Worm (Caenorhabditis elegans) whole organism, L1 larva: ENCODE data around the gene F15E6.4.

Source experiments
- aha-1 ChIP-seq: fragments of 150-350 bp; optimal IDR thresholded peaks from 2 replicates; lab custom pipeline; 2014; ENCODE audit warnings: missing biosample characterization, missing genetic modification characterization
- efl-1 ChIP-seq, 4 experiments: fragments of 150-350 bp; optimal IDR thresholded peaks in 3 of 4; peaks in 1 of 4; 1 replicate in 1 of 4; 2 replicates in 3 of 4; lab custom pipeline; 2014; ENCODE audit warnings: missing biosample characterization in 2 of 4, missing genetic modification characterization in 2 of 4, missing genetic modification reagents in 2 of 4
- mef-2 ChIP-seq: fragments of 150-350 bp; optimal IDR thresholded peaks from 2 replicates; lab custom pipeline; 2014; ENCODE audit warnings: missing biosample characterization, missing genetic modification characterization
- nhr-85 ChIP-seq: sonication (generic microtip); peaks from one replicate; lab custom pipeline; 2016; ENCODE audit warnings: missing genetic modification characterization, inconsistent platforms, missing compliant biosample characterization
- pqm-1 ChIP-seq: sonication (generic microtip); optimal IDR thresholded peaks from 3 replicates; lab custom pipeline; 2017; ENCODE audit warnings: missing biosample characterization, missing genetic modification characterization

The F15E6.4 gene

DNA sequence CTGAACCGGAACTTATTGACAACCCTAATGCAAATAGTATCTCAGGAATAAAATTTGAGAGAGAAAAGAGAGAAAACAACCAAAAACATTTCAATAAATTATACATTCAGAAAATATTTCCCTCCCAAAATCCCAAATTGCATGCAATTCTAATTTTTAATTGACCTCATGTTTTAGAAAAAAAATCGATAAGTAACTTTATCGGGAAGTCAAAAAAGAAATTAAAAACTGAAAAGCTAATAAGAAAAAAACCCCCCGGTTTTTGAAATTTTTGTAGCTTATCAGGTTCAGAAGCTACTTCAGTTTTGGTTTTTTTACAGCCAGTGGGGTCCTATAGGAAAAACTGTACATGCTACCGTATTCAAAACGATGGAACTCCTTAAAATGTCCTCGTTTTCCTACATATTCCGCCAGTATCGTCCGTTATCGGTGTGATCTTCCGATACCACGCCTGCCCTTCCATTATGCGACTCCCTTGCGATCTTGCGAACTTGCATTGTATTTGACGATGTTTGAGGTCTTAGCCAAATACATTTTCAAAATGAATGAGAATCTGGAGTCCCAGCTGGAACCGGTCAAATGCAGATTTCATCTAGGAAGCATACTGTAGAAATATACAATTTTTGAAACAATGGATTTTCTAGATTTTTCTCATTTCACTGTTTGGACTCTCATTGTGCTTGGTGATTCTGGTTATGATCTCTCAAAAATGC lies 45.0 kb downstream of the F15E6.4 start, which contains the start of the genes W03B1.3 and oac-51:
W03B1.3 (minus strand) TSS at position 101 of the 713 bp plus-strand sequence.
oac-51 (plus strand) TSS at position 663 of the 713 bp plus-strand sequence.
- TF ChIP-seq pqm-1 (tag; lab: Kevin White, UChicago), result no peak
- TF ChIP-seq nhr-85, result peak; percentile 40

DNA sequence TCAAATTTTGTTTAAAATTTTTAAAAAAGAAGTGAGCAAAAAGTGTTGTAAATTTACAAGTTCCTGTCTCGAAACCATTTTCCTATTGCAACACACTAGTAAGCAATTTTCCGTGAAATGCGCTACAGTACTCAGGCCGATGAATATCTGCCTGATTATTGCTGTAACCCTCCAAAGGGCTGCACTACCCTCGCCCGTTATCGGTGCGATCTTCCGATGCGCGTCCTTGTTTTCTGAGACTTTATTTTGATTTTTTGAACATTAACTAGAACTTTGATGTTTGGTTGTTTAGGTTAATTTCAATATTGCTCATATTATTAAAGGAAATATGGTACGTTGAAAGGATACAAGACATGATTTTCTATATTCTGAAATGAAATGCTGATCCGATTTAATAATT lies 46.9 kb downstream of the F15E6.4 start:
- peak; percentile 86 for TF ChIP-seq nhr-85
- no peak for TF ChIP-seq efl-1 (optimal IDR thresholded peaks at IDR 0.05; lab: Kevin White, UChicago)
- TF ChIP-seq efl-1 (GFP tag; optimal IDR thresholded peaks at IDR 0.05 in 1 of 2; lab: Kevin White, UChicago), result peak in 1 of 2 experiments; percentile 20
- TF ChIP-seq mef-2 (tag; lab: Kevin White, UChicago), result no peak
- no peak for TF ChIP-seq aha-1 (tag; lab: Kevin White, UChicago)
